Fruit fly (Drosophila melanogaster) whole organism, embryonic: ENCODE data around the gene lilli.

ENCODE experiments used
- Antp ChIP-seq: fragments of 200-800 bp; sonication (Bioruptor generic); optimal IDR thresholded peaks from 3 replicates; lab custom pipeline; 2016; ENCODE audit warnings: missing biosample characterization, missing genetic modification characterization
- Asciz ChIP-seq: fragments of 200-800 bp; sonication (Bioruptor generic); optimal IDR thresholded peaks from 2 replicates; lab custom pipeline; 2017; ENCODE audit warnings: missing biosample characterization, mild to moderate bottlenecking, missing genetic modification characterization, missing genetic modification reagents
- Atf-2 ChIP-seq: fragments of 200-800 bp; sonication (Bioruptor generic); optimal IDR thresholded peaks from 2 replicates; lab custom pipeline; 2016; ENCODE audit warnings: missing biosample characterization, missing genetic modification characterization
- CG1024 ChIP-seq: fragments of 200-800 bp; sonication (Bioruptor generic); IDR thresholded peaks from 2 replicates; pipeline ENCODE4 v1.3.6; 2022; ENCODE audit warnings: missing biosample characterization, missing genetic modification characterization
- CG10543 ChIP-seq: fragments of 200-800 bp; sonication (Bioruptor generic); optimal IDR thresholded peaks from 3 replicates; lab custom pipeline; 2017; ENCODE audit warnings: missing biosample characterization, mild to moderate bottlenecking, missing genetic modification characterization, moderate library complexity
- CG10959 ChIP-seq: fragments of 200-800 bp; sonication (Bioruptor generic); IDR thresholded peaks from 2 replicates; pipeline ENCODE4 v1.3.6; 2022; ENCODE audit warnings: missing biosample characterization, missing genetic modification characterization
- CG13894 ChIP-seq: fragments of 200-800 bp; sonication (Bioruptor generic); optimal IDR thresholded peaks from 3 replicates; lab custom pipeline; 2018; ENCODE audit warnings: missing biosample characterization, mild to moderate bottlenecking, missing genetic modification characterization, moderate library complexity
- CG15011 ChIP-seq: fragments of 200-800 bp; sonication (Bioruptor generic); optimal IDR thresholded peaks from 3 replicates; lab custom pipeline; 2018; ENCODE audit warnings: missing biosample characterization, mild to moderate bottlenecking, missing genetic modification characterization
- CG1529 ChIP-seq: fragments of 200-800 bp; sonication (Bioruptor generic); optimal IDR thresholded peaks from 3 replicates; lab custom pipeline; 2018; ENCODE audit warnings: missing biosample characterization, missing genetic modification characterization
- CG1603 ChIP-seq: fragments of 200-800 bp; sonication (Bioruptor generic); optimal IDR thresholded peaks from 2 replicates; lab custom pipeline; 2019; ENCODE audit warnings: missing biosample characterization, mild to moderate bottlenecking, missing genetic modification characterization, moderate library complexity
- CG16815 ChIP-seq: fragments of 200-800 bp; sonication (Bioruptor generic); optimal IDR thresholded peaks from 3 replicates; lab custom pipeline; 2017; ENCODE audit warnings: missing biosample characterization, mild to moderate bottlenecking, missing genetic modification characterization
- CG16863 ChIP-seq: fragments of 200-800 bp; sonication (Bioruptor generic); optimal IDR thresholded peaks from 3 replicates; lab custom pipeline; 2016; ENCODE audit warnings: missing biosample characterization, missing genetic modification characterization
- CG31365 ChIP-seq: fragments of 200-800 bp; sonication (Bioruptor generic); optimal IDR thresholded peaks from 2 replicates; lab custom pipeline; 2018; ENCODE audit warnings: missing biosample characterization, mild to moderate bottlenecking, missing genetic modification characterization
- CG33557 ChIP-seq: fragments of 200-800 bp; sonication (Bioruptor generic); optimal IDR thresholded peaks from 2 replicates; lab custom pipeline; 2019; ENCODE audit warnings: missing biosample characterization, mild to moderate bottlenecking, missing genetic modification characterization, moderate library complexity
- CG4360 ChIP-seq: fragments of 200-800 bp; sonication (Bioruptor generic); IDR thresholded peaks from 2 replicates; pipeline ENCODE4 v1.3.6; 2022; ENCODE audit warnings: missing biosample characterization, missing genetic modification characterization
- CG6175 ChIP-seq: fragments of 200-800 bp; sonication (Bioruptor generic); IDR thresholded peaks from 3 replicates; pipeline ENCODE4 v1.3.6; 2022; ENCODE audit warnings: missing biosample characterization, missing genetic modification characterization
- Dip3 ChIP-seq: fragments of 200-800 bp; sonication (Bioruptor generic); optimal IDR thresholded peaks from 3 replicates; lab custom pipeline; 2016; ENCODE audit warnings: missing biosample characterization, missing genetic modification characterization
- Fer1 ChIP-seq: fragments of 200-800 bp; sonication (Bioruptor generic); optimal IDR thresholded peaks from 2 replicates; lab custom pipeline; 2017; ENCODE audit warnings: missing biosample characterization, mild to moderate bottlenecking, missing genetic modification characterization
- Fer2 ChIP-seq: fragments of 200-800 bp; sonication (Bioruptor generic); optimal IDR thresholded peaks from 2 replicates; lab custom pipeline; 2018; ENCODE audit warnings: missing biosample characterization, mild to moderate bottlenecking, missing genetic modification characterization, moderate library complexity
- GATAe ChIP-seq: fragments of 200-800 bp; sonication (Bioruptor generic); conservative IDR thresholded peaks from 2 replicates; pipeline ENCODE4 v1.3.6; 2022; ENCODE audit warnings: missing biosample characterization, missing genetic modification characterization
- Gug ChIP-seq: fragments of 200-800 bp; sonication (Bioruptor generic); IDR thresholded peaks from 4 replicates; pipeline ENCODE4 v1.3.6; 2022; ENCODE audit warnings: missing biosample characterization, missing genetic modification characterization
- Hand ChIP-seq: fragments of 200-800 bp; sonication (Bioruptor generic); optimal IDR thresholded peaks from 2 replicates; lab custom pipeline; 2017; ENCODE audit warnings: mild to moderate bottlenecking, missing biosample characterization, missing genetic modification reagents, missing genetic modification characterization
- Hsf ChIP-seq: fragments of 200-800 bp; sonication (Bioruptor generic); optimal IDR thresholded peaks from 3 replicates; lab custom pipeline; 2016; ENCODE audit warnings: missing biosample characterization, missing genetic modification characterization
- Max ChIP-seq: fragments of 200-800 bp; sonication (Bioruptor generic); optimal IDR thresholded peaks from 2 replicates; lab custom pipeline; 2016; ENCODE audit warnings: missing biosample characterization, mild to moderate bottlenecking, missing genetic modification characterization
- Med ChIP-seq: fragments of 200-800 bp; sonication (Bioruptor generic); peaks from one replicate; lab custom pipeline; 2016; ENCODE audit warnings: missing biosample characterization, missing genetic modification characterization, mild to moderate bottlenecking, inconsistent platforms, moderate library complexity
- Mes4 ChIP-seq: fragments of 200-800 bp; sonication (Bioruptor generic); optimal IDR thresholded peaks from 2 replicates; lab custom pipeline; 2016; ENCODE audit warnings: missing biosample characterization, missing genetic modification characterization
- Pdp1 ChIP-seq, 2 experiments: fragments of 200-800 bp; sonication (Bioruptor generic); optimal IDR thresholded peaks; 3 replicates each; lab custom pipeline; 2016; ENCODE audit warnings: missing biosample characterization in 2 of 2, missing genetic modification characterization in 2 of 2, mild to moderate bottlenecking in 1 of 2, moderate library complexity in 1 of 2
- Poxn ChIP-seq: fragments of 200-800 bp; sonication (Bioruptor generic); IDR thresholded peaks from 2 replicates; pipeline ENCODE4 v1.3.6; 2022; ENCODE audit warnings: missing biosample characterization, missing genetic modification characterization
- Scr ChIP-seq: fragments of 200-800 bp; sonication (Bioruptor generic); IDR thresholded peaks from 2 replicates; pipeline ENCODE4 v1.3.6; 2022; ENCODE audit warnings: missing biosample characterization, missing genetic modification characterization; ENCODE audit not compliant: partially characterized antibody
- YL-1 ChIP-seq: fragments of 200-800 bp; sonication (Bioruptor generic); optimal IDR thresholded peaks from 3 replicates; lab custom pipeline; 2017; ENCODE audit warnings: missing biosample characterization, mild to moderate bottlenecking, missing genetic modification characterization
- ato ChIP-seq: fragments of 200-800 bp; sonication (Bioruptor generic); IDR thresholded peaks from 2 replicates; pipeline ENCODE4 v1.3.6; 2022; ENCODE audit warnings: missing biosample characterization, missing genetic modification characterization; ENCODE audit not compliant: partially characterized antibody
- exex ChIP-seq: fragments of 200-800 bp; sonication (Bioruptor generic); optimal IDR thresholded peaks from 4 replicates; lab custom pipeline; 2018; ENCODE audit warnings: missing biosample characterization, mild to moderate bottlenecking, missing genetic modification characterization, moderate library complexity
- gcm2 ChIP-seq: fragments of 200-800 bp; sonication (Bioruptor generic); optimal IDR thresholded peaks from 2 replicates; lab custom pipeline; 2016; ENCODE audit warnings: missing biosample characterization, missing genetic modification characterization
- grn ChIP-seq: fragments of 200-800 bp; sonication (Bioruptor generic); optimal IDR thresholded peaks from 3 replicates; lab custom pipeline; 2017; ENCODE audit warnings: missing biosample characterization, missing genetic modification characterization
- lov ChIP-seq, 2 experiments: fragments of 200-800 bp in 1 of 2; fragments of >200 bp in 1 of 2; sonication (Bioruptor generic) in 1 of 2; IDR thresholded peaks in 1 of 2; optimal IDR thresholded peaks in 1 of 2; 2 replicates in 1 of 2; 3 replicates in 1 of 2; pipeline versions ENCODE4 v1.3.6 to Lab custom; 2017 to 2022; ENCODE audit warnings: missing biosample characterization in 1 of 2, missing genetic modification characterization in 1 of 2
- nerfin-2 ChIP-seq: fragments of 200-800 bp; sonication (Bioruptor generic); IDR thresholded peaks from 2 replicates; pipeline ENCODE4 v1.3.6; 2022; ENCODE audit warnings: missing biosample characterization, missing genetic modification characterization; ENCODE audit not compliant: partially characterized antibody
- oc ChIP-seq: fragments of 200-800 bp; sonication (Bioruptor generic); optimal IDR thresholded peaks from 2 replicates; lab custom pipeline; 2018; ENCODE audit warnings: missing biosample characterization, mild to moderate bottlenecking, missing genetic modification characterization, moderate library complexity
- pan ChIP-seq, 4 experiments: fragments of >200 bp in 3 of 4; fragments of 200-800 bp in 1 of 4; sonication (Bioruptor generic) in 1 of 4; optimal IDR thresholded peaks in 3 of 4; IDR thresholded peaks in 1 of 4; 2 replicates each; pipeline versions ENCODE4 v1.3.6 to Lab custom; 2017 to 2022; ENCODE audit warnings: missing biosample characterization in 2 of 4, missing genetic modification characterization in 2 of 4, mixed read lengths in 1 of 4
- ranshi ChIP-seq: fragments of 200-800 bp; sonication (Bioruptor generic); IDR thresholded peaks from 2 replicates; pipeline ENCODE4 v1.3.6; 2022; ENCODE audit warnings: missing biosample characterization, missing genetic modification characterization
- schlank ChIP-seq: fragments of 200-800 bp; sonication (Bioruptor generic); optimal IDR thresholded peaks from 2 replicates; lab custom pipeline; 2018; ENCODE audit warnings: missing biosample characterization, mild to moderate bottlenecking, missing genetic modification characterization
- ssp ChIP-seq: fragments of 200-800 bp; sonication (Bioruptor generic); IDR thresholded peaks from 2 replicates; pipeline ENCODE4 v1.3.6; 2022; ENCODE audit warnings: missing biosample characterization, missing genetic modification characterization
- vnd ChIP-seq: fragments of 200-800 bp; sonication (Bioruptor generic); IDR thresholded peaks from 3 replicates; pipeline ENCODE4 v1.3.6; 2022; ENCODE audit warnings: missing biosample characterization, missing genetic modification characterization; ENCODE audit not compliant: partially characterized antibody

lilli gene

DNA sequence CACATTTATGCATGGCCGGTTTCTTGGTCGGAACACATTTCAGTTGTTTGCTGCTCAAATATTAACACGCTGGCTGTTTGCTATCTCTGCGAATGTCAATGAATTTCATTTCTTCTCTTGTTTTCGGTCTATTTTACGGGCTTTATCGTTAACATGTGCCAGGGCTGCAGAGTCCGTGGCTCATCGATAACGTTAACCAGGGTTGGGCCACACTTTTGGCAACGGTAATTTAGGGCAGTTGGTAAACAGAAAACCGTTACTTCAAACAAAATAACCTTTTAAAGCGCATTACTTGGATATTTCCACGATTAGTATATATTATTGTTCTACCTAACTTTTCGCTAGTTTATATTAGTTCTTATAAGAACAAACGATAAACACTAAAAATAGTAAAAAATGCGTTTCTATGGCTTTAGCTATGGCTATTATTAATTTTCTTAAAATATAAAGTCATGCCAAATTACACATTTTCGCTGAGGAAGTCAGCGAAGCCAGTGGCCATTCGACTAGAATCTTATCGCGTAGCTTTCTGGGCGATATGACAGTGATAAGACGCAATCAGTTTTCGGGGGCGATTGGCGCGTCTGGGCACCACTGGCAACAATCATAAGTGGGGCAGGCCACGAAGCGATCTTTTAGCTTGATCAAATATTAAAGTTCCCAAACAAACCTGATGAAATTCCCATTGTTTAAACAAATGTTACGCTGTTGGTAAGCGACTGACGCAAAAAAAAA, 2.6 kb upstream of the lilli start (continued):
- TF ChIP-seq Poxn (no peak), YL-1 (GFP tag; lab: Kevin White, UChicago) (no peak)

DNA sequence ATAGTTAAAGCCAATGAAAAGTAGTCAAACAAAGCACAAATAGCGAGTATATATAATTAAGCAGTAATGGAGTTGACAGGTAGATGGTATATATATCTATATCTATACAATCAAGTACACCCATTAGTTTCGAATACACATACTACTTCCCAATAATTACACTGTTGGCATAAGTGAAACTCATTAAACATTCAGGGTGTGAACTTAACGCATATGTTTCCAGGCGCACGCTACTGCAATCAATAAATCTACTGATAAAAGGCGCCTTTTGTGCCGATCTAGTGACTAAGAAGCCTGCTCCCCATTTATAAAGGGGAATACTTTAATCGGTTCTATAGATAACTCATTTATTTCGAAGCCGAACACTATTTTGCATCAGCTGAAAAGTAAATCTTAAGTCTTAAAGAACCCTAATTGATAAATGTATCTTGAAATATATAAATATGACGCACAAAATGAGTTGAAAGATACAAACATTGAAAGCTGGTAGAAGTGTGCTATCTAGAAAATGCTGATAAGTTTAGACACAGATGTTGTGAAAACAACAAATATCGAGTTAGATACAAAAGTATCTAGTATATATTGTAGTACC, 1.9 kb upstream of the lilli start:
- no peak for TF ChIP-seq nerfin-2 (GFP tag; lab: Robert Waterston, UW)
- TF ChIP-seq Hand (GFP tag; lab: Kevin White, UChicago) = peak; percentile 31
- TF ChIP-seq Mes4 (GFP tag; lab: Kevin White, UChicago) = no peak
- TF ChIP-seq Pdp1 (GFP tag; optimal IDR thresholded peaks at IDR 0.05; lab: Kevin White, UChicago) = peak in 1 of 2 experiments; percentile 36
- peak; percentile 2 for TF ChIP-seq Fer1 (GFP tag; lab: Kevin White, UChicago)
- TF ChIP-seq ranshi (GFP tag; lab: Robert Waterston, UW) = peak; percentile 18; the same call in 1 of the 2 replicates
- TF ChIP-seq Med (GFP tag; lab: Kevin White, UChicago) = peak; percentile 35
- no peak for TF ChIP-seq Dip3 (GFP tag; lab: Kevin White, UChicago)
- peak; percentile 89 for TF ChIP-seq exex (tag; lab: Kevin White, UChicago)
- peak; percentile 7 for TF ChIP-seq CG10543
- no peak for TF ChIP-seq CG16815 (GFP tag; lab: Kevin White, UChicago)
- TF ChIP-seq grn = peak; percentile 9
- no peak for TF ChIP-seq GATAe
- no peak for TF ChIP-seq CG1603 (tag; lab: Kevin White, UChicago)
- TF ChIP-seq Fer2 (tag; lab: Kevin White, UChicago) = no peak

DNA sequence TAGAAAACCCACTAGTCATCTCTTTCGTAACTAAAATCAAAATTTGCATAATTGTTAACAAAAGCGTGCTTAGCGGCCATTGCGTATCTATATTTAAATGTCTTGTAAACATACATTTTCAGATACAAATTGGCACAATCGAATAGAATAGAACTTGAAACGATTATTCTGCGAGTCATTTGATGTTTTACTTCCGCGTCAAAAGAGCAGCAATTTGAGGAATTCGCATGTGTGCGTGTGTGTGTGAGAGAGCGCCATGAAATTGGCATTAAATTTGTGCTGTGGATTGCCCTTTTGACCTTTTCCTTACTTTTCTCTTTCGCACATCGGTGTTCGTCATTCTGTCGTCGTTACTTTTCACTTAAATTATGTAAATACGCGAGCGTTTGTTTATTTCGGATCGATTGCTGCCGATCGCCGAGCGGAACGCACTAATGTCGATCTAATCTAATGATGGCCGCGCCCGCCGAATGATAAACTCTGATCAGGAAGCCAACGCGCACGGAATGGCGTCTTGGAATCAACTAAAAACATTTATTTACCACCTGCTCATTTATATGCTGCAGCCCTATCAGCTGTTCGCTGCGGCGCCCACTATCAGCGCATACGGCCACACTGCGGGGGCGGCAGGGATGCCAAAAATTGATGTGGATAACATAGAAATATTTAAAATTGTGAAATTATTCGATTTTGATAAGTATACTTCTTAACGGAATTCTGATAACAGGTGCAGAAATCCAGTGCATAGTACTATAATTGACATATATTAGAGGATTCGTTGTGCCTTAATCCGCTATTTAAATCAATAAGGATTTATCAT, 836 bp upstream of the lilli start:
- TF ChIP-seq oc (tag; lab: Kevin White, UChicago) = peak; percentile 66
- peak; percentile 42 for TF ChIP-seq CG10959 (GFP tag; lab: Robert Waterston, UW)
- peak; percentile 13; the same call in 1 of the 2 replicates for TF ChIP-seq ssp
- no peak for TF ChIP-seq CG1024 (GFP tag; lab: Robert Waterston, UW)
- peak; percentile 44 for TF ChIP-seq CG31365 (tag; lab: Kevin White, UChicago)
- TF ChIP-seq CG1529 (GFP tag; lab: Kevin White, UChicago) = no peak
- TF ChIP-seq Gug (GFP tag; lab: Robert Waterston, UW) = peak; percentile 54; the same call in 2 of the 4 replicates
- TF ChIP-seq CG6175 = peak; percentile 55; the same call in 1 of the 3 replicates
- TF ChIP-seq gcm2 = no peak
- TF ChIP-seq pan (optimal IDR thresholded peaks at IDR 0.05; lab: Kevin White, UChicago) = no peak
- peak in 1 of 2 experiments; percentile 59 for TF ChIP-seq pan (GFP tag; optimal IDR thresholded peaks at IDR 0.05 in 1 of 2, IDR thresholded peaks at IDR 0.05 in 1 of 2)
- TF ChIP-seq Atf-2 (GFP tag; lab: Kevin White, UChicago) = no peak
- peak; percentile 84 for TF ChIP-seq CG13894
- no peak for TF ChIP-seq schlank
- TF ChIP-seq vnd (GFP tag; lab: Robert Waterston, UW) = no peak
- peak; percentile 52 for TF ChIP-seq ato (GFP tag; lab: Robert Waterston, UW)
- TF ChIP-seq Hsf = no peak
- TF ChIP-seq Asciz (GFP tag; lab: Kevin White, UChicago) = no peak
- TF ChIP-seq CG33557 = peak; percentile 19
- TF ChIP-seq lov (optimal IDR thresholded peaks at IDR 0.05; lab: Kevin White, UChicago) = no peak
- 0 out of 3 replicates have a peak, but pooled peaks have one; percentile 59 for TF ChIP-seq lov (GFP tag; IDR thresholded peaks at IDR 0.05; lab: Robert Waterston, UW)
- TF ChIP-seq Scr (GFP tag; lab: Robert Waterston, UW) = no peak
- TF ChIP-seq Max (GFP tag; lab: Kevin White, UChicago) = no peak
- TF ChIP-seq CG4360 = peak; percentile 51; the same call in 1 of the 2 replicates
- no peak for TF ChIP-seq CG16863
- TF ChIP-seq CG15011 = no peak
- TF ChIP-seq Antp (GFP tag; lab: Kevin White, UChicago) = peak; percentile 13
